Worm (Caenorhabditis elegans): ENCODE measurements around the gene T25C12.3.

DNA sequence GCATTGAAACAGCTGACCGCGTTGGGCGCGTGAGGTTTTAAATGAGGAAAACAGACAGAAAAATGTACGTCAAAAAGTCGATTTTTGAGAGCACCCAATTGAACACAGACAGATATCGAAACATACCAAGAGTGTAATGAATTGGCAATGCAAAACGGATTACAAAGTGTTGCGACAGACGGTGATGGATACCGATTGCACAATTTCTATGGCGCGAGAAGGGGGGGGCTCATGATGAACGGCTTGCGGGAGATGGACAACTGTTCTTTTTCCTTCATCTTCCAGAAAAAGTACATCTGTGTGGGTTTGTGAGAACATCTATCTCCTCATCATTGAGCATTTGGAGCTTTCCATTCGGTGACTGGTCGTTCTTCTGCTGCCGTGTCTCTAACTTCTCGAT, 36.2 kb downstream of the T25C12.3 start:
- TF ChIP-seq mef-2 (tag; optimal IDR thresholded peaks at IDR 0.05) (no peak), unc-130 (tag; optimal IDR thresholded peaks at IDR 0.05) (no peak), isw-1 (GFP tag; IDR thresholded peaks at IDR 0.05) (no peak), ztf-4 (tag; optimal IDR thresholded peaks at IDR 0.05) (no peak), pag-3 (tag; optimal IDR thresholded peaks at IDR 0.05; ENCODE audit: borderline replicate concordance, insufficient read depth) (no peak), unc-30 (tag; optimal IDR thresholded peaks at IDR 0.05) (no peak), ces-1 (GFP tag; optimal IDR thresholded peaks at IDR 0.05) (no peak), lin-39 (tag; optimal IDR thresholded peaks at IDR 0.05) (no peak), pqm-1 (tag; optimal IDR thresholded peaks at IDR 0.05) (no peak), sptf-1 (tag; optimal IDR thresholded peaks at IDR 0.05) (no peak), ceh-8 (GFP tag; optimal IDR thresholded peaks at IDR 0.05) (no peak), mep-1 (tag; optimal IDR thresholded peaks at IDR 0.05) (no peak), nhr-12 (tag; optimal IDR thresholded peaks at IDR 0.05) (no peak), ama-1 (optimal IDR thresholded peaks at IDR 0.05) (no peak)
